Fruit fly (Drosophila melanogaster) whole organism, embryonic: Measurements from ENCODE around the gene fz.
A peak's percentile ranks its signal among the peaks of the same experiment; 100 is the strongest.

ENCODE experiments used
- Atf-2 ChIP-seq: fragments of 200-800 bp; sonication (Bioruptor generic); optimal IDR thresholded peaks from 2 replicates; lab custom pipeline; 2016; ENCODE audit warnings: missing biosample characterization, missing genetic modification characterization
- Atf6 ChIP-seq: fragments of 200-800 bp; sonication (Bioruptor generic); IDR thresholded peaks from 2 replicates; pipeline ENCODE4 v1.3.6; 2022; ENCODE audit warnings: missing biosample characterization, missing genetic modification characterization
- Bteb2 ChIP-seq: fragments of 200-800 bp; sonication (Bioruptor generic); optimal IDR thresholded peaks from 2 replicates; lab custom pipeline; 2016; ENCODE audit warnings: missing biosample characterization, missing genetic modification characterization
- CG10321 ChIP-seq: fragments of 200-800 bp; sonication (Bioruptor generic); IDR thresholded peaks from 2 replicates; pipeline ENCODE4 v1.3.6; 2022; ENCODE audit warnings: missing biosample characterization, missing genetic modification characterization
- CG10654 ChIP-seq: fragments of 200-800 bp; sonication (Bioruptor generic); optimal IDR thresholded peaks from 2 replicates; lab custom pipeline; 2016; ENCODE audit warnings: missing biosample characterization, missing genetic modification characterization
- CG16863 ChIP-seq: fragments of 200-800 bp; sonication (Bioruptor generic); optimal IDR thresholded peaks from 3 replicates; lab custom pipeline; 2016; ENCODE audit warnings: missing biosample characterization, missing genetic modification characterization
- CG17328 ChIP-seq: fragments of 200-800 bp; sonication (Bioruptor generic); IDR thresholded peaks from 2 replicates; pipeline ENCODE4 v1.3.6; 2022; ENCODE audit warnings: missing biosample characterization, missing genetic modification characterization
- CG17912 ChIP-seq: fragments of 200-800 bp; sonication (Bioruptor generic); optimal IDR thresholded peaks from 2 replicates; lab custom pipeline; 2018; ENCODE audit warnings: missing biosample characterization, mild to moderate bottlenecking, missing genetic modification characterization
- CG18011 ChIP-seq: fragments of 200-800 bp; sonication (Bioruptor generic); optimal IDR thresholded peaks from 2 replicates; lab custom pipeline; 2017; ENCODE audit warnings: missing biosample characterization, missing genetic modification characterization, mild to moderate bottlenecking, moderate library complexity, missing genotype
- CG18619 ChIP-seq: fragments of 200-800 bp; sonication (Bioruptor generic); optimal IDR thresholded peaks from 3 replicates; lab custom pipeline; 2017; ENCODE audit warnings: missing biosample characterization, mild to moderate bottlenecking, missing genetic modification characterization
- CG42726 ChIP-seq: fragments of 200-800 bp; sonication (Bioruptor generic); IDR thresholded peaks from 2 replicates; pipeline ENCODE4 v1.3.6; 2022; ENCODE audit warnings: missing biosample characterization, missing genetic modification characterization; ENCODE audit not compliant: partially characterized antibody
- CG6175 ChIP-seq: fragments of 200-800 bp; sonication (Bioruptor generic); IDR thresholded peaks from 3 replicates; pipeline ENCODE4 v1.3.6; 2022; ENCODE audit warnings: missing biosample characterization, missing genetic modification characterization
- CG7839 ChIP-seq: fragments of 200-800 bp; sonication (Bioruptor generic); optimal IDR thresholded peaks from 3 replicates; lab custom pipeline; 2018; ENCODE audit warnings: missing biosample characterization, mild to moderate bottlenecking, missing genetic modification characterization, moderate library complexity
- CG8944 ChIP-seq: fragments of 200-800 bp; sonication (Bioruptor generic); optimal IDR thresholded peaks from 3 replicates; lab custom pipeline; 2016; ENCODE audit warnings: missing biosample characterization, missing genetic modification characterization
- CG9797 ChIP-seq: fragments of 200-800 bp; sonication (Bioruptor generic); optimal IDR thresholded peaks from 3 replicates; lab custom pipeline; 2018; ENCODE audit warnings: missing biosample characterization, mild to moderate bottlenecking, missing genetic modification characterization
- CoRest ChIP-seq: fragments of 200-800 bp; sonication (Bioruptor generic); optimal IDR thresholded peaks from 3 replicates; lab custom pipeline; 2018; ENCODE audit warnings: missing biosample characterization, mild to moderate bottlenecking, missing genetic modification characterization, moderate library complexity
- D19A ChIP-seq: fragments of 200-800 bp; optimal IDR thresholded peaks from 3 replicates; lab custom pipeline; 2019; ENCODE audit warnings: missing biosample characterization, mild to moderate bottlenecking, missing genetic modification characterization, moderate library complexity
- D19B ChIP-seq: fragments of 200-800 bp; sonication (Bioruptor generic); optimal IDR thresholded peaks from 2 replicates; lab custom pipeline; 2017; ENCODE audit warnings: missing biosample characterization, mild to moderate bottlenecking, missing genetic modification characterization
- Dref ChIP-seq: fragments of 200-800 bp; sonication (Bioruptor generic); IDR thresholded peaks from 2 replicates; pipeline ENCODE4 v1.3.6; 2022; ENCODE audit warnings: missing biosample characterization, missing genetic modification characterization
- Drgx ChIP-seq: fragments of 200-800 bp; sonication (Bioruptor generic); IDR thresholded peaks from 2 replicates; pipeline ENCODE4 v1.3.6; 2022; ENCODE audit warnings: missing biosample characterization, missing genetic modification characterization
- Gug ChIP-seq: fragments of 200-800 bp; sonication (Bioruptor generic); IDR thresholded peaks from 4 replicates; pipeline ENCODE4 v1.3.6; 2022; ENCODE audit warnings: missing biosample characterization, missing genetic modification characterization
- HmgD ChIP-seq: fragments of 200-800 bp; sonication (Bioruptor generic); optimal IDR thresholded peaks from 3 replicates; lab custom pipeline; 2016; ENCODE audit warnings: missing biosample characterization, missing genetic modification characterization
- Hr51 ChIP-seq, 2 experiments: fragments of 200-800 bp; sonication (Bioruptor generic); optimal IDR thresholded peaks; 2 replicates in 1 of 2; 3 replicates in 1 of 2; lab custom pipeline; 2016 to 2018; ENCODE audit warnings: missing biosample characterization in 2 of 2, missing genetic modification characterization in 2 of 2, mild to moderate bottlenecking in 1 of 2, moderate library complexity in 1 of 2
- Hsf ChIP-seq: fragments of 200-800 bp; sonication (Bioruptor generic); optimal IDR thresholded peaks from 3 replicates; lab custom pipeline; 2016; ENCODE audit warnings: missing biosample characterization, missing genetic modification characterization
- Lhr ChIP-seq: fragments of 200-800 bp; sonication (Bioruptor generic); optimal IDR thresholded peaks from 3 replicates; lab custom pipeline; 2017; ENCODE audit warnings: mild to moderate bottlenecking, missing biosample characterization, missing genetic modification reagents, missing genetic modification characterization
- NC2β ChIP-seq: fragments of 200-800 bp; sonication (Bioruptor generic); optimal IDR thresholded peaks from 2 replicates; lab custom pipeline; 2016; ENCODE audit warnings: missing biosample characterization, missing genetic modification characterization
- PHDP ChIP-seq: fragments of 200-800 bp; sonication (Bioruptor generic); optimal IDR thresholded peaks from 3 replicates; lab custom pipeline; 2018; ENCODE audit warnings: missing biosample characterization, mild to moderate bottlenecking, missing genetic modification characterization, moderate library complexity
- ab ChIP-seq: fragments of 200-800 bp; sonication (Bioruptor generic); optimal IDR thresholded peaks from 2 replicates; lab custom pipeline; 2016; ENCODE audit warnings: missing biosample characterization, missing genetic modification characterization
- abd-A ChIP-seq: fragments of 200-800 bp; sonication (Bioruptor generic); optimal IDR thresholded peaks from 3 replicates; lab custom pipeline; 2019; ENCODE audit warnings: missing biosample characterization, mild to moderate bottlenecking, missing genetic modification characterization, moderate library complexity
- amos ChIP-seq: fragments of 200-800 bp; sonication (Bioruptor generic); IDR thresholded peaks from 2 replicates; pipeline ENCODE4 v1.3.6; 2022; ENCODE audit warnings: missing biosample characterization, missing genetic modification characterization; ENCODE audit not compliant: partially characterized antibody
- cg ChIP-seq: fragments of 200-800 bp; sonication (Bioruptor generic); optimal IDR thresholded peaks from 3 replicates; lab custom pipeline; 2019; ENCODE audit warnings: missing biosample characterization, mild to moderate bottlenecking, missing genetic modification characterization, moderate library complexity
- chinmo ChIP-seq: fragments of 200-800 bp; sonication (Bioruptor generic); IDR thresholded peaks from 4 replicates; pipeline ENCODE4 v1.3.6; 2022; ENCODE audit warnings: missing biosample characterization, missing genetic modification characterization; ENCODE audit not compliant: partially characterized antibody
- chn ChIP-seq: fragments of 200-800 bp; sonication (Bioruptor generic); optimal IDR thresholded peaks from 2 replicates; lab custom pipeline; 2016; ENCODE audit warnings: missing biosample characterization, missing genetic modification characterization
- croc ChIP-seq: fragments of 200-800 bp; sonication (Bioruptor generic); conservative IDR thresholded peaks from 3 replicates; pipeline ENCODE4 v1.3.6; 2022; ENCODE audit warnings: missing biosample characterization, missing genetic modification characterization
- emc ChIP-seq: fragments of 200-800 bp; sonication (Bioruptor generic); optimal IDR thresholded peaks from 2 replicates; lab custom pipeline; 2016; ENCODE audit warnings: missing biosample characterization, missing genetic modification characterization
- esg ChIP-seq: fragments of 200-800 bp; sonication (Bioruptor generic); conservative IDR thresholded peaks from 2 replicates; pipeline ENCODE4 v1.3.6; 2022; ENCODE audit warnings: missing biosample characterization, missing genetic modification characterization
- eve ChIP-seq, 2 experiments: fragments of >200 bp; optimal IDR thresholded peaks; 2 replicates each; lab custom pipeline; 2017; ENCODE audit warnings: missing biosample characterization in 2 of 2, missing genetic modification characterization in 2 of 2
- fd102C ChIP-seq: fragments of 200-800 bp; sonication (Bioruptor generic); optimal IDR thresholded peaks from 2 replicates; lab custom pipeline; 2018; ENCODE audit warnings: missing biosample characterization, mild to moderate bottlenecking, missing genetic modification characterization, moderate library complexity
- gcm2 ChIP-seq: fragments of 200-800 bp; sonication (Bioruptor generic); optimal IDR thresholded peaks from 2 replicates; lab custom pipeline; 2016; ENCODE audit warnings: missing biosample characterization, missing genetic modification characterization
- ham ChIP-seq: fragments of 200-800 bp; sonication (Bioruptor generic); IDR thresholded peaks from 2 replicates; pipeline ENCODE4 v1.3.6; 2022; ENCODE audit warnings: missing biosample characterization, missing genetic modification characterization
- kah ChIP-seq: fragments of 200-800 bp; sonication (Bioruptor generic); optimal IDR thresholded peaks from 2 replicates; lab custom pipeline; 2018; ENCODE audit warnings: missing biosample characterization, mild to moderate bottlenecking, missing genetic modification characterization
- kni ChIP-seq: fragments of 200-800 bp; sonication (Bioruptor generic); optimal IDR thresholded peaks from 3 replicates; lab custom pipeline; 2017; ENCODE audit warnings: mild to moderate bottlenecking, missing biosample characterization, missing genetic modification reagents, missing genetic modification characterization
- lmd ChIP-seq: fragments of 200-800 bp; sonication (Bioruptor generic); IDR thresholded peaks from 2 replicates; pipeline ENCODE4 v1.3.6; 2022; ENCODE audit warnings: missing biosample characterization, missing genetic modification characterization
- luna ChIP-seq: fragments of 200-800 bp; sonication (Bioruptor generic); optimal IDR thresholded peaks from 2 replicates; lab custom pipeline; 2016; ENCODE audit warnings: missing biosample characterization, missing genetic modification characterization
- maf-S ChIP-seq: fragments of 200-800 bp; sonication (Bioruptor generic); optimal IDR thresholded peaks from 2 replicates; lab custom pipeline; 2016; ENCODE audit warnings: missing biosample characterization, missing genetic modification characterization
- mam ChIP-seq: fragments of 200-800 bp; sonication (Bioruptor generic); optimal IDR thresholded peaks from 3 replicates; lab custom pipeline; 2016; ENCODE audit warnings: missing biosample characterization, missing genetic modification characterization
- pros ChIP-seq: fragments of 200-800 bp; sonication (Bioruptor generic); optimal IDR thresholded peaks from 3 replicates; lab custom pipeline; 2019; ENCODE audit warnings: missing biosample characterization, mild to moderate bottlenecking, missing genetic modification characterization, moderate library complexity
- sc ChIP-seq, 3 experiments: fragments of >200 bp in 2 of 3; fragments of 200-800 bp in 1 of 3; sonication (Bioruptor generic) in 1 of 3; optimal IDR thresholded peaks; 2 replicates in 2 of 3; 3 replicates in 1 of 3; lab custom pipeline; 2017; ENCODE audit warnings: mild to moderate bottlenecking in 1 of 3, missing biosample characterization in 1 of 3, missing genetic modification characterization in 1 of 3, missing genetic modification reagents in 1 of 3
- slou ChIP-seq: fragments of 200-800 bp; sonication (Bioruptor generic); optimal IDR thresholded peaks from 3 replicates; lab custom pipeline; 2016; ENCODE audit warnings: missing biosample characterization, missing genetic modification characterization
- trh ChIP-seq: fragments of 200-800 bp; sonication (Bioruptor generic); optimal IDR thresholded peaks from 2 replicates; lab custom pipeline; 2016; ENCODE audit warnings: missing biosample characterization, missing genetic modification characterization
- zf30C ChIP-seq: fragments of 200-800 bp; sonication (Bioruptor generic); optimal IDR thresholded peaks from 3 replicates; lab custom pipeline; 2018; ENCODE audit warnings: missing biosample characterization, mild to moderate bottlenecking, missing genetic modification characterization

The fz gene

dm6 chr3L:14366124-14366523, 92.0 kb downstream of the fz start (continued):
- TF ChIP-seq CG18619 (GFP tag; lab: Kevin White, UChicago) (peak; percentile 61), CG7839 (peak; percentile 31), kni (GFP tag; lab: Kevin White, UChicago) (peak; percentile 95), CG10321 (GFP tag; lab: Robert Waterston, UW) (no peak), CG9797 (GFP tag; lab: Kevin White, UChicago) (no peak), Gug (GFP tag; lab: Robert Waterston, UW) (no peak), chn (GFP tag; lab: Kevin White, UChicago) (no peak), eve (GFP tag; optimal IDR thresholded peaks at IDR 0.05; lab: Kevin White, UChicago) (no peak), CG42726 (no peak), cg (no peak), D19A (peak; percentile 54), Hsf (peak; percentile 14), croc (no peak), CG17912 (GFP tag; lab: Kevin White, UChicago) (peak; percentile 76), slou (GFP tag; lab: Kevin White, UChicago) (no peak), D19B (GFP tag; lab: Kevin White, UChicago) (no peak), CG8944 (no peak), emc (no peak), Lhr (GFP tag; lab: Kevin White, UChicago) (peak; percentile 60), zf30C (no peak), Dref (GFP tag; lab: Robert Waterston, UW) (no peak), HmgD (GFP tag; lab: Kevin White, UChicago) (no peak), mam (GFP tag; lab: Kevin White, UChicago) (no peak), Atf-2 (no peak), lmd (GFP tag; lab: Robert Waterston, UW) (no peak), CG10654 (GFP tag; lab: Kevin White, UChicago) (no peak), NC2β (GFP tag; lab: Kevin White, UChicago) (no peak), fd102C (GFP tag; lab: Kevin White, UChicago) (no peak), sc (optimal IDR thresholded peaks at IDR 0.05; lab: Kevin White, UChicago) (no peak), sc (GFP tag; optimal IDR thresholded peaks at IDR 0.05; lab: Kevin White, UChicago) (peak; percentile 71), CG6175 (GFP tag; lab: Robert Waterston, UW) (peak; percentile 61; the same call in 2 of the 3 replicates), CoRest (tag; lab: Kevin White, UChicago) (peak; percentile 32), kah (GFP tag; lab: Kevin White, UChicago) (peak; percentile 46), CG17328 (GFP tag; lab: Robert Waterston, UW) (peak; percentile 30; the same call in 1 of the 2 replicates), Drgx (no peak), abd-A (tag; lab: Kevin White, UChicago) (peak; percentile 39), amos (GFP tag; lab: Robert Waterston, UW) (no peak), CG18011 (GFP tag; lab: Kevin White, UChicago) (no peak), Bteb2 (GFP tag; lab: Kevin White, UChicago) (no peak), pros (GFP tag; lab: Kevin White, UChicago) (peak; percentile 38), gcm2 (no peak), Hr51 (GFP tag; optimal IDR thresholded peaks at IDR 0.05; lab: Kevin White, UChicago) (peak; percentile 22 to 35), luna (GFP tag; lab: Kevin White, UChicago) (no peak), ham (GFP tag; lab: Robert Waterston, UW) (no peak), CG16863 (GFP tag; lab: Kevin White, UChicago) (peak; percentile 32), PHDP (tag; lab: Kevin White, UChicago) (peak; percentile 80), ab (GFP tag; lab: Kevin White, UChicago) (no peak), Atf6 (0 out of 2 replicates have a peak, but pooled peaks have one; percentile 43), maf-S (GFP tag; lab: Kevin White, UChicago) (no peak), trh (no peak), esg (GFP tag; lab: Robert Waterston, UW) (no peak), chinmo (no peak)
